Worm (Caenorhabditis elegans) whole organism, L3 larva: ENCODE results near the gene K03A11.4.

ENCODE experiments used
- elt-2 ChIP-seq: sonication (generic microtip); optimal IDR thresholded peaks from 2 replicates; lab custom pipeline; 2016; ENCODE audit warnings: missing genetic modification reagents, mild to moderate bottlenecking, missing genetic modification characterization, missing compliant biosample characterization
- pqm-1 ChIP-seq: fragments of 150-350 bp; optimal IDR thresholded peaks from 2 replicates; lab custom pipeline; 2017; ENCODE audit warnings: missing biosample characterization, missing genetic modification characterization, inconsistent platforms
- skn-1 ChIP-seq: fragments of 150-350 bp; optimal IDR thresholded peaks from 2 replicates; lab custom pipeline; 2014; ENCODE audit warnings: missing biosample characterization, missing genetic modification characterization
- tbx-2 ChIP-seq: sonication (generic microtip); optimal IDR thresholded peaks from 2 replicates; lab custom pipeline; 2016; ENCODE audit warnings: mild to moderate bottlenecking, missing genetic modification characterization, missing compliant biosample characterization
- ztf-11 ChIP-seq: fragments of 150-350 bp; optimal IDR thresholded peaks from 2 replicates; lab custom pipeline; 2014; ENCODE audit warnings: missing biosample characterization, missing genetic modification characterization
- ztf-4 ChIP-seq: fragments of 150-350 bp; optimal IDR thresholded peaks from 2 replicates; lab custom pipeline; 2014; ENCODE audit warnings: missing biosample characterization, missing genetic modification characterization

The K03A11.4 gene

ce11 chrX:13126420-13126819 is 48.4 kb downstream of the K03A11.4 start, which contains the start of gene F17H10.4:
Gene F17H10.4 (minus strand): TSS chrX:13126520.
- TF ChIP-seq tbx-2 (no peak), pqm-1 (tag; lab: Kevin White, UChicago) (no peak), skn-1 (tag; lab: Kevin White, UChicago) (no peak), ztf-11 (tag; lab: Kevin White, UChicago) (no peak)

ce11 chrX:13129949-13130348 is 52.0 kb downstream of the K03A11.4 start, which contains the start of gene spin-3:
Gene spin-3 (plus strand): TSS chrX:13130249.
- no peak for TF ChIP-seq ztf-4 (tag; lab: Kevin White, UChicago)
- TF ChIP-seq elt-2 (tag; lab: Kevin White, UChicago) = peak; percentile 21
- TF ChIP-seq, all 47 proteins: peak for 1
